Worm (Caenorhabditis elegans): ENCODE measurements around the gene srg-33.

DNA sequence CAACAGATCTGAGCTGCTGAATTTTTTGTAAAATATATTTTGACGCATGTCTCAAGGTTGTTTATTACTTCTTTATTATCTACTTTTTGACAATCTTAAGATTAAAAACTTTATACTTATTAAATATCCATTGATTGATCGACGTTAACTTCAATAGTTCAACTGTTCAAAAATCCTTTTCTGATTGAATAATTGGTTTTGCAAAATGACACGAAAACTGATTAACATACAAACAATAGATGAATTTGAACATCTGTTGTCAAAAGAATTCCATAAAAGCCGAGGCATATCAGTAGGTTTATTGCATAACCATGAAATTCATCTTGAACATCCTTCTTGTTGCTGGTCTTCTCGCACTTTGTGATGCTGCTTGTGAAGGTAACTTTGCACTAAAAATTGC is 19.3 kb downstream of the srg-33 start, which contains the start of gene W02D7.12:
- TF ChIP-seq pqm-1 (tag; optimal IDR thresholded peaks at IDR 0.05) (no peak), C04F5.9 (tag; optimal IDR thresholded peaks at IDR 0.05) (no peak), nhr-28 (tag; optimal IDR thresholded peaks at IDR 0.05) (no peak), hlh-4 (tag; optimal IDR thresholded peaks at IDR 0.05) (no peak), ets-5 (GFP tag; IDR thresholded peaks at IDR 0.05) (no peak), C34B4.2 (tag; optimal IDR thresholded peaks at IDR 0.05) (no peak), mef-2 (tag; optimal IDR thresholded peaks at IDR 0.05) (no peak), ama-1 (optimal IDR thresholded peaks at IDR 0.05) (no peak), ces-1 (GFP tag; optimal IDR thresholded peaks at IDR 0.05) (no peak), egl-27 (tag; optimal IDR thresholded peaks at IDR 0.05) (no peak), efl-1 (optimal IDR thresholded peaks at IDR 0.05) (no peak), efl-1 (GFP tag; optimal IDR thresholded peaks at IDR 0.05 in 1 of 2) (no peak), ztf-11 (tag; optimal IDR thresholded peaks at IDR 0.05) (no peak)
